Worm (Caenorhabditis elegans) whole organism, L1 larva: ENCODE data around the gene set-24.

Experiments used
- ces-1 ChIP-seq: fragments of 150-350 bp; optimal IDR thresholded peaks from 2 replicates; lab custom pipeline; 2014; ENCODE audit warnings: missing biosample characterization, missing genetic modification reagents, missing genetic modification characterization
- hlh-17 ChIP-seq: fragments of 200-800 bp; sonication (Bioruptor generic); optimal IDR thresholded peaks from 2 replicates; lab custom pipeline; 2018; ENCODE audit warnings: missing genetic modification characterization, mild to moderate bottlenecking, missing compliant biosample characterization, moderate library complexity, borderline replicate concordance
- irx-1 ChIP-seq: sonication (generic microtip); optimal IDR thresholded peaks from 2 replicates; lab custom pipeline; 2016; ENCODE audit warnings: missing genetic modification characterization, missing compliant biosample characterization
- lin-35 ChIP-seq, 2 experiments: fragments of 150-350 bp; optimal IDR thresholded peaks; 2 replicates each; lab custom pipeline; 2014; ENCODE audit warnings: missing biosample characterization in 2 of 2, missing genetic modification characterization in 2 of 2, missing genetic modification reagents in 2 of 2
- lin-39 ChIP-seq: fragments of 150-350 bp; optimal IDR thresholded peaks from 2 replicates; lab custom pipeline; 2014; ENCODE audit warnings: missing biosample characterization, missing genetic modification reagents, missing genetic modification characterization
- mdl-1 ChIP-seq, 2 experiments: fragments of 150-350 bp; optimal IDR thresholded peaks; 2 replicates each; lab custom pipeline; 2014 to 2017; ENCODE audit warnings: missing biosample characterization in 2 of 2, missing genetic modification characterization in 2 of 2, inconsistent platforms in 1 of 2
- skn-1 ChIP-seq: fragments of 150-350 bp; optimal IDR thresholded peaks from 2 replicates; lab custom pipeline; 2014; ENCODE audit warnings: missing biosample characterization, missing genetic modification characterization
- zag-1 ChIP-seq: fragments of 150-350 bp; optimal IDR thresholded peaks from 2 replicates; lab custom pipeline; 2014; ENCODE audit warnings: missing biosample characterization, missing genetic modification characterization

DNA sequence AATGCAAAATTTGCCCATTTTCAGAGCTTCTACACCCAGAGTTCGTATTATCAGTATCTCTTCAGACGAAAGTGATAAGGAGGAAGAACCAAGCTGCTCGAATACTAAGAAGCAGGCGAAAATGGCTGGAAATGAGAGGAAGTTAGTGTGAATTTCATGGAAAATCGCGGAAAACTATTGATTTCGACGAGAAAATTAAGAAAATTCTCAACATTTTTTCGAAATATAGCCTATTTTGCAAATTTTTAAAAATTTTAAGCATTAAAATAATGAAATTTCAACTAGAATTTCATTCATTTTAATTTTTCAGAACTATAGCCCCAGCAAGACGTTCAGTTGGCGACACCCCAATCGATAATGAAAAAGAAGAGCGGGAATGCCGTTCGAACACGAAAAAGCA lies 12.8 kb upstream of the set-24 start:
- no peak for TF ChIP-seq hlh-17 (GFP tag; lab: Kevin White, UChicago)
- TF ChIP-seq zag-1 (tag; lab: Kevin White, UChicago), result no peak
- no peak for TF ChIP-seq lin-35 (GFP tag; optimal IDR thresholded peaks at IDR 0.05; lab: Kevin White, UChicago)
- no peak for TF ChIP-seq ces-1 (GFP tag; lab: Kevin White, UChicago)
- no peak for TF ChIP-seq lin-39 (tag; lab: Kevin White, UChicago)
- no peak for TF ChIP-seq skn-1
- TF ChIP-seq mdl-1 (tag; optimal IDR thresholded peaks at IDR 0.05; lab: Kevin White, UChicago), result no peak
- no peak for TF ChIP-seq irx-1
